Worm (Caenorhabditis elegans) whole organism, early embryonic: Measurements from ENCODE around the gene clec-264.

ENCODE experiments used
- B0310.2 ChIP-seq: sonication (generic microtip); optimal IDR thresholded peaks from 2 replicates; lab custom pipeline; 2016; ENCODE audit warnings: mild to moderate bottlenecking, missing genetic modification characterization, missing compliant biosample characterization
- F13C5.2 ChIP-seq: sonication (generic microtip); optimal IDR thresholded peaks from 2 replicates; lab custom pipeline; 2017; ENCODE audit warnings: mild to moderate bottlenecking, missing genetic modification characterization, inconsistent platforms, missing compliant biosample characterization
- aly-1 ChIP-seq: sonication (generic microtip); optimal IDR thresholded peaks from 2 replicates; lab custom pipeline; 2016; ENCODE audit warnings: missing genetic modification characterization, missing compliant biosample characterization
- ama-1 ChIP-seq: fragments of 150-350 bp; optimal IDR thresholded peaks from 2 replicates; lab custom pipeline; 2014
- ceh-13 ChIP-seq: fragments of 200-800 bp; sonication (Bioruptor generic); optimal IDR thresholded peaks from 2 replicates; lab custom pipeline; 2018; ENCODE audit warnings: mild to moderate bottlenecking, missing genetic modification characterization, missing compliant biosample characterization
- ceh-36 ChIP-seq: sonication (generic microtip); optimal IDR thresholded peaks from 2 replicates; lab custom pipeline; 2016; ENCODE audit warnings: missing genetic modification characterization, inconsistent platforms, missing compliant biosample characterization
- ets-7 ChIP-seq: sonication (generic microtip); optimal IDR thresholded peaks from 2 replicates; lab custom pipeline; 2016; ENCODE audit warnings: missing genotype, missing genetic modification characterization, missing compliant biosample characterization
- flt-1 ChIP-seq: fragments of 200-800 bp; sonication (Bioruptor generic); IDR thresholded peaks from 2 replicates; pipeline ENCODE4 v1.3.6; 2022; ENCODE audit warnings: missing genetic modification characterization, missing compliant biosample characterization
- hmbx-1 ChIP-seq: sonication (generic microtip); optimal IDR thresholded peaks from 2 replicates; lab custom pipeline; 2016; ENCODE audit warnings: mild to moderate bottlenecking, missing genetic modification characterization, missing compliant biosample characterization
- hmg-4 ChIP-seq: fragments of 200-800 bp; sonication (Bioruptor generic); optimal IDR thresholded peaks from 2 replicates; lab custom pipeline; 2018; ENCODE audit warnings: mild to moderate bottlenecking, missing genetic modification characterization, missing compliant biosample characterization
- hnd-1 ChIP-seq: sonication (generic microtip); optimal IDR thresholded peaks from 2 replicates; lab custom pipeline; 2016; ENCODE audit warnings: missing genetic modification characterization, missing compliant biosample characterization
- pes-1 ChIP-seq: fragments of 200-800 bp; sonication (Bioruptor generic); IDR thresholded peaks from 2 replicates; pipeline ENCODE4 v1.3.6; 2022; ENCODE audit warnings: missing genetic modification reagents, missing genetic modification characterization, missing compliant biosample characterization
- scrt-1 ChIP-seq: fragments of 200-800 bp; sonication (Bioruptor generic); IDR thresholded peaks from 2 replicates; pipeline ENCODE4 v1.3.6; 2022; ENCODE audit warnings: missing genetic modification characterization, missing compliant biosample characterization
- sea-1 ChIP-seq: fragments of 200-800 bp; sonication (Bioruptor generic); conservative IDR thresholded peaks from 2 replicates; pipeline ENCODE4 v1.3.6; 2022; ENCODE audit warnings: missing genetic modification characterization, missing compliant biosample characterization
- tbx-11 ChIP-seq: fragments of 200-800 bp; sonication (Bioruptor generic); IDR thresholded peaks from 2 replicates; pipeline ENCODE4 v1.3.6; 2022; ENCODE audit warnings: missing genetic modification characterization, missing compliant biosample characterization
- tbx-37 ChIP-seq: fragments of 200-800 bp; sonication (Bioruptor generic); conservative IDR thresholded peaks from 2 replicates; pipeline ENCODE4 v1.3.6; 2022; ENCODE audit warnings: missing genetic modification reagents, missing genetic modification characterization, missing compliant biosample characterization
- tra-4 ChIP-seq: sonication (generic microtip); optimal IDR thresholded peaks from 2 replicates; lab custom pipeline; 2017; ENCODE audit warnings: missing genetic modification characterization, missing compliant biosample characterization

Gene clec-264

DNA sequence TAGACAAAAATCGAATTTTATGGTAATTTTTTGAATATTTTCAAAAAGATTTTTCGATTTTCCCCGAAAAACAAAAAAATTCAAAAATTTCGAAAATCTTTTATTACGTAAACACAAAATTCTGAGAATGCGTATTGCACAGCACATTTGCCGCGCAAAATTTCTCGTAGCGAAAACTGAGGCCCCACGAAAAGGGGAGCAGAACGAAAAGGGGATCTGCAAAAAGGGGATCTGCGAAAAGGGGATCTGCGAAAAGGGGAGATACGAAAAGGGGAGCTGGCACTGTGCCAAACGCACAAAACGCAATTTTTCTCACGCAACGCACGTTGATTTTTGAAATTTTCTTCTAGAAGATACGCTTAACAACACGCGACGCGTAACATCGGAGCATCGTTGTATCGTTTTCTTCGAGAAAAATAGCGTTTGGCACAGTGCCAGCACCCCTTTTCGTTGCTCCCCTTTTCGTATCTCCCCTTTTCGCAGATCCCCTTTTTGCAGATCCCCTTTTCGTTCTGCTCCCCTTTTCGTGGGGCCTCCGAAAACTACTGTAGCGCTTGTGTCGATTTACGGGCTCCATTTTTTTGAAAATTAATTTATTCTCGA, 11.1 kb downstream of the clec-264 start:
- TF ChIP-seq sea-1 (0 out of 2 replicates have a peak, but pooled peaks have one; percentile 29), pes-1 (peak; percentile 63)

DNA sequence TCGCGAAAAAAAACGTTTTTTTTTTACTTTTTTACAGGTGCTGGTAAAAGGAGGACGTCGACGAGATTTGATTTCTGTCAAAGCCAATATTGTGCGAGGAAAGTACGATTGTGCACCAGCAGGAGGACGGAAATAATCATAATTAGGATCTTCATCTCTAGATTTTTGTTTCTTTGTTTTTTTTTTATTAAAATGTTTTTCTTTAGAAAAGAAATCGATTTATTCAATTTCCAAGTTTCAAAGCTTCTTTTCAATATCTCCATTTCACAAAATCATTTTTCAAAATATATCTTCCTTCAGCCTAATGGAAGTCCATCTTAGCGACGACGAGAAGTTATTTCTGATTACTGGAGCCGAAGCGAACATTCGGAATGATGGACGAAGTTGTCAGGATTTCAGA, 11.9 kb downstream of the clec-264 start, which contains the start of gene exos-7:
Gene exos-7 (plus strand): TSS at position 301 of the 400 bp plus-strand sequence.
- TF ChIP-seq B0310.2 (tag; lab: Kevin White, UChicago) (no peak), hmbx-1 (tag; lab: Kevin White, UChicago) (no peak), ama-1 (lab: Kevin White, UChicago) (no peak), ceh-13 (GFP tag; lab: Kevin White, UChicago) (no peak), sea-1 (no peak), hnd-1 (tag; lab: Kevin White, UChicago) (no peak), ets-7 (tag; lab: Kevin White, UChicago) (no peak), hmg-4 (GFP tag; lab: Kevin White, UChicago) (no peak), F13C5.2 (tag; lab: Kevin White, UChicago) (no peak)

DNA sequence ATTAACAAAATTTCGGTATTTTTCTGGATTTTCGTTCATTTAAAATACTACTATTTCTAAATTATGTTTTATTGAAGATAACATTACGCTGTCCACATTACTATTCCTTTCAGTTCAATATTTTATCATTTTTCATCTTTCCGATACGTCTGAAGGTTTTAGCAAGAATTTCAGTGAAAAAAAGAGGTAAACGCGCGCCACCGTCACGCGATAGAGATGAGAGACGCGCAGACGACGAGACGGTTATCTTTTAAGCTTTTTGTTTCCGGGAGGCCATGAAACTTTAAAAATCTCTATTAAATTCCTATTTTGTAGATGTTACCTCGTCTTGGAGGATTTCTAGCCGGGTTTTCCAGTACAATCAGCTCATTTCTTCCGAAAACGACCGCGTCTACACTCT, 12.7 kb downstream of the clec-264 start, which contains the start of gene mrps-12:
Gene mrps-12 (plus strand): TSS at position 316 of the 400 bp plus-strand sequence.
- no peak for TF ChIP-seq hnd-1 (tag; lab: Kevin White, UChicago)
- no peak for TF ChIP-seq ceh-13 (GFP tag; lab: Kevin White, UChicago)
- TF ChIP-seq tbx-37 (GFP tag; lab: Robert Waterston, UW), result no peak
- no peak for TF ChIP-seq tbx-11 (GFP tag; lab: Robert Waterston, UW)
- TF ChIP-seq tra-4, result no peak
- 0 out of 2 replicates have a peak, but pooled peaks have one; percentile 3 for TF ChIP-seq pes-1
- TF ChIP-seq B0310.2 (tag; lab: Kevin White, UChicago), result no peak

DNA sequence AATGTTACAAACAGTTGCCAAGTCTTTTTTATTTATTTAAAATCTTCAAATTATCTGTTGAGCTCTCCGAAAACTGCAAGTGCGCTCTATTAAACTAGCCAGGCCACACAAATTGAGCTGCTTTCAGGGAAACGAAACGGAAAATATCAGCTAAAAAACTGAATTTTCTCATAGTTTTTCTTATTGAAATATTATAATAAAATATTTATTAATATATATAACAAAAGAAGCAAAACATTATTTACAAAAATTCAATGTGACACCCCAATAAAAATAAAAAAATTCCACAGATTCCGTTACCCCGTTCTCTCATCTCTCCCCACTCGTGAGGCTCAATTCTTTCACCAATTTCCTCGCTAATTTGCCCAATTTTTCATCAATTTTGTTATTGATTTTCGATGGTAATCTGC, 17.9 kb downstream of the clec-264 start:
- TF ChIP-seq pes-1 (0 out of 2 replicates have a peak, but pooled peaks have one; percentile 52), hnd-1 (tag; lab: Kevin White, UChicago) (no peak), flt-1 (no peak), tbx-37 (GFP tag; lab: Robert Waterston, UW) (0 out of 2 replicates have a peak, but pooled peaks have one; percentile 6), F13C5.2 (tag; lab: Kevin White, UChicago) (no peak), ceh-13 (GFP tag; lab: Kevin White, UChicago) (peak; percentile 24), ama-1 (lab: Kevin White, UChicago) (no peak)

DNA sequence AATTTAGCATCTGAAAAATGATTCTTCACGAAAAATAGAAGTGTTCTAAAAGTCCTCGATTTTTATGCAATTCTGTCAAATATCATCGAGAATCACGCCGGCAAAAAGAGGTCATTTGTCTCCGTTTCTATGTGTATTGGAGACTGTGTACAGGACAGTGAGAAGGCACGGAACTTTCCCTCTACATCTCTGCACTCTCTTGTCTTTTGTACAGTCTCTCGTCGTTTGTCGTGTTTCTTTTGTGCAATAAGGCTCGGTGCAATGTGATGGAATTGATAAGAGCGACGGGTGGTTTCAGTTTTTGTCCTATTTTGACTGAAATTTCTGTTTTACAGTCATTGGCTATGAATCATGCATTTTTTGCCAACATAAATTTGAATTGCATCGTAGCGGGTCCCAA, 18.6 kb downstream of the clec-264 start:
- TF ChIP-seq sea-1 (no peak), tbx-37 (GFP tag; lab: Robert Waterston, UW) (no peak), flt-1 (no peak), ceh-36 (tag; lab: Kevin White, UChicago) (no peak), F13C5.2 (tag; lab: Kevin White, UChicago) (no peak), pes-1 (no peak), B0310.2 (tag; lab: Kevin White, UChicago) (no peak), hmbx-1 (tag; lab: Kevin White, UChicago) (no peak), hmg-4 (GFP tag; lab: Kevin White, UChicago) (no peak), ama-1 (lab: Kevin White, UChicago) (no peak), hnd-1 (tag; lab: Kevin White, UChicago) (no peak), ceh-13 (GFP tag; lab: Kevin White, UChicago) (no peak), ets-7 (tag; lab: Kevin White, UChicago) (no peak)

DNA sequence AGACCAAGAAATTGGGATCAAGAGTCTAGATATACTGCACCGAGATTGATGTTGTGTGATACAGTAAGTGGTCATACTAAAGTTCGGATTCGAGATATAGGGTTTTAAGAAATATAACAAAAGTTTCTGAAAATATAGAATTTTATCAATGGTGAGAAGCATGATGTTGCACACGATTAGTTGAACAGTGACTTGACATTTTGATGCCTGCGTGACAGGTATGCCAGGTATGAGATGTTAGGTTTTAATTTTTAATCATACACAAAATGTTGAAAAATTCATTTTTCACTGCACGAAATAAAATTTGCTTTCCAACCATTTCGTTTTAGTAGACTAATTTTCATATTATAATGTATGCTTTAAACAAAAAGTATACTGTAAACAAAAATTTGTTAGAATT, 20.1 kb downstream of the clec-264 start:
- TF ChIP-seq hmg-4 (GFP tag; lab: Kevin White, UChicago) (no peak), aly-1 (tag; lab: Kevin White, UChicago) (no peak), hnd-1 (tag; lab: Kevin White, UChicago) (no peak), ama-1 (lab: Kevin White, UChicago) (no peak), pes-1 (no peak), flt-1 (no peak), scrt-1 (no peak), ceh-36 (tag; lab: Kevin White, UChicago) (no peak), ets-7 (tag; lab: Kevin White, UChicago) (no peak), sea-1 (no peak), ceh-13 (GFP tag; lab: Kevin White, UChicago) (no peak), B0310.2 (tag; lab: Kevin White, UChicago) (no peak), tbx-11 (GFP tag; lab: Robert Waterston, UW) (no peak), tra-4 (no peak), tbx-37 (GFP tag; lab: Robert Waterston, UW) (no peak), F13C5.2 (tag; lab: Kevin White, UChicago) (no peak), hmbx-1 (tag; lab: Kevin White, UChicago) (no peak)

DNA sequence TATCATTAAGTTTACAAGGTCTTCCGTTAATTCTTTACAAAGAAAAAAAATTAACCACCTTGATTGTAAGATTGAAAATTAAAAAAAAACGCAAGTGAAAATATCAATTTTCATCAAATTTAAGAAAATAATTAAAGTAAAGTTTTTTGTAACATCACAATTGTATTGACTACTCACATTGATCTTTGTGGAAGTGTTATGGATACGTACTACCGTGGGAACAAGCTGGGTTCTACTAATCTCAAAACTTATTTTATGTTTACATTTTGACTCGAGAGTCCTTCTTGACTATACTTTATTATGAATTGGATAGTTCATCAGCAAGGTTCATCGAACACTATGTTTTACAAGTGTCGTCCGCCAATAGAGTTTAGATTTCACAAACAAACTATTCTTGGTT, 21.0 kb downstream of the clec-264 start, which contains the start of gene num-1:
Gene num-1 (plus strand): TSS at position 301 of the 400 bp plus-strand sequence.
- TF ChIP-seq ets-7 (tag; lab: Kevin White, UChicago) (no peak), aly-1 (tag; lab: Kevin White, UChicago) (no peak), B0310.2 (tag; lab: Kevin White, UChicago) (no peak), ceh-36 (tag; lab: Kevin White, UChicago) (no peak), pes-1 (no peak), hmg-4 (GFP tag; lab: Kevin White, UChicago) (no peak), scrt-1 (no peak), ama-1 (lab: Kevin White, UChicago) (no peak), tbx-11 (GFP tag; lab: Robert Waterston, UW) (no peak), hmbx-1 (tag; lab: Kevin White, UChicago) (no peak), ceh-13 (GFP tag; lab: Kevin White, UChicago) (no peak), flt-1 (no peak), tbx-37 (GFP tag; lab: Robert Waterston, UW) (no peak), sea-1 (no peak)
